Fruit fly (Drosophila melanogaster) whole organism, embryonic: ENCODE results near the gene CG14669.

Experiments
- Awh ChIP-seq: fragments of 200-800 bp; sonication (Bioruptor generic); IDR thresholded peaks from 2 replicates; pipeline ENCODE4, ENCODE4 v1.3.6; 2022; ENCODE audit warnings: missing biosample characterization, missing genetic modification characterization
- Bdp1 ChIP-seq: fragments of 200-800 bp; sonication (Bioruptor generic); optimal IDR thresholded peaks from 3 replicates; lab custom pipeline; 2016; ENCODE audit warnings: missing biosample characterization, missing genetic modification characterization
- C15 ChIP-seq: fragments of 200-800 bp; sonication (Bioruptor generic); IDR thresholded peaks from 3 replicates; pipeline ENCODE4 v1.3.6; 2022; ENCODE audit warnings: missing biosample characterization, missing genetic modification characterization
- CG10366 ChIP-seq: fragments of 200-800 bp; sonication (Bioruptor generic); IDR thresholded peaks from 2 replicates; pipeline ENCODE4 v1.3.6; 2022; ENCODE audit warnings: missing biosample characterization, missing genetic modification characterization
- CG10462 ChIP-seq: fragments of 200-800 bp; sonication (Bioruptor generic); optimal IDR thresholded peaks from 2 replicates; lab custom pipeline; 2016; ENCODE audit warnings: missing biosample characterization, missing genetic modification characterization
- CG12659 ChIP-seq: fragments of 200-800 bp; sonication (Bioruptor generic); optimal IDR thresholded peaks from 3 replicates; lab custom pipeline; 2017; ENCODE audit warnings: mild to moderate bottlenecking, missing biosample characterization, missing genetic modification reagents, missing genetic modification characterization
- CG12942 ChIP-seq: fragments of 200-800 bp; sonication (Bioruptor generic); optimal IDR thresholded peaks from 3 replicates; lab custom pipeline; 2016; ENCODE audit warnings: missing biosample characterization, missing genetic modification characterization
- CG13624 ChIP-seq: fragments of 200-800 bp; sonication (Bioruptor generic); optimal IDR thresholded peaks from 2 replicates; lab custom pipeline; 2016; ENCODE audit warnings: missing biosample characterization, missing genetic modification characterization
- CG15269 ChIP-seq: fragments of 200-800 bp; sonication (Bioruptor generic); optimal IDR thresholded peaks from 2 replicates; lab custom pipeline; 2018; ENCODE audit warnings: missing biosample characterization, mild to moderate bottlenecking, missing genetic modification characterization, moderate library complexity
- CG1602 ChIP-seq: fragments of 200-800 bp; sonication (Bioruptor generic); optimal IDR thresholded peaks from 3 replicates; lab custom pipeline; 2016; ENCODE audit warnings: missing biosample characterization, missing genetic modification characterization
- CG2199 ChIP-seq: fragments of 200-800 bp; sonication (Bioruptor generic); IDR thresholded peaks from 3 replicates; pipeline ENCODE4 v1.3.6; 2022; ENCODE audit warnings: missing biosample characterization, missing genetic modification characterization
- CG2712 ChIP-seq: fragments of 200-800 bp; optimal IDR thresholded peaks from 3 replicates; lab custom pipeline; 2019; ENCODE audit warnings: missing biosample characterization, mild to moderate bottlenecking, missing genetic modification characterization, moderate library complexity
- CG2889 ChIP-seq: fragments of 200-800 bp; sonication (Bioruptor generic); IDR thresholded peaks from 3 replicates; pipeline ENCODE4 v1.3.6; 2022; ENCODE audit warnings: missing biosample characterization, missing genetic modification characterization
- CG31388 ChIP-seq: fragments of 200-800 bp; sonication (Bioruptor generic); optimal IDR thresholded peaks from 2 replicates; lab custom pipeline; 2016; ENCODE audit warnings: missing biosample characterization, missing genetic modification characterization
- CG34376 ChIP-seq: fragments of 200-800 bp; sonication (Bioruptor generic); optimal IDR thresholded peaks from 2 replicates; lab custom pipeline; 2018; ENCODE audit warnings: missing biosample characterization, mild to moderate bottlenecking, missing genetic modification characterization
- CG34422 ChIP-seq: fragments of 200-800 bp; sonication (Bioruptor generic); IDR thresholded peaks from 3 replicates; pipeline ENCODE4 v1.3.6; 2022; ENCODE audit warnings: missing biosample characterization, missing genetic modification characterization
- CG3838 ChIP-seq: fragments of 200-800 bp; sonication (Bioruptor generic); optimal IDR thresholded peaks from 3 replicates; lab custom pipeline; 2016; ENCODE audit warnings: missing biosample characterization, missing genetic modification characterization
- CG6175 ChIP-seq: fragments of 200-800 bp; sonication (Bioruptor generic); IDR thresholded peaks from 3 replicates; pipeline ENCODE4 v1.3.6; 2022; ENCODE audit warnings: missing biosample characterization, missing genetic modification characterization
- CG6813 ChIP-seq: fragments of 200-800 bp; sonication (Bioruptor generic); optimal IDR thresholded peaks from 2 replicates; lab custom pipeline; 2017; ENCODE audit warnings: missing biosample characterization, missing genetic modification characterization, mild to moderate bottlenecking, moderate library complexity, missing genetic modification reagents
- CG7745 ChIP-seq: fragments of 200-800 bp; sonication (Bioruptor generic); optimal IDR thresholded peaks from 2 replicates; lab custom pipeline; 2018; ENCODE audit warnings: missing biosample characterization, mild to moderate bottlenecking, missing genetic modification characterization, moderate library complexity
- Hr78 ChIP-seq, 2 experiments: fragments of 200-800 bp in 1 of 2; fragments of >200 bp in 1 of 2; sonication (Bioruptor generic) in 1 of 2; optimal IDR thresholded peaks; 2 replicates each; lab custom pipeline; 2017 to 2019; ENCODE audit warnings: missing biosample characterization in 2 of 2, missing genetic modification characterization in 2 of 2, mild to moderate bottlenecking in 1 of 2, moderate library complexity in 1 of 2
- Lhr ChIP-seq: fragments of 200-800 bp; sonication (Bioruptor generic); optimal IDR thresholded peaks from 3 replicates; lab custom pipeline; 2017; ENCODE audit warnings: mild to moderate bottlenecking, missing biosample characterization, missing genetic modification reagents, missing genetic modification characterization
- Lpt ChIP-seq: fragments of >200 bp; optimal IDR thresholded peaks from 2 replicates; lab custom pipeline; 2018; ENCODE audit warnings: missing biosample characterization, missing genetic modification characterization
- Sin3A ChIP-seq: fragments of >200 bp; optimal IDR thresholded peaks from 2 replicates; lab custom pipeline; 2018
- TFAM ChIP-seq: fragments of 200-800 bp; sonication (Bioruptor generic); optimal IDR thresholded peaks from 2 replicates; lab custom pipeline; 2017; ENCODE audit warnings: missing biosample characterization, missing genetic modification characterization, inconsistent platforms
- abd-A ChIP-seq: fragments of 200-800 bp; sonication (Bioruptor generic); optimal IDR thresholded peaks from 3 replicates; lab custom pipeline; 2019; ENCODE audit warnings: missing biosample characterization, mild to moderate bottlenecking, missing genetic modification characterization, moderate library complexity
- bowl ChIP-seq: fragments of 200-800 bp; sonication (Bioruptor generic); IDR thresholded peaks from 2 replicates; pipeline ENCODE4 v1.3.6; 2022; ENCODE audit warnings: missing biosample characterization, missing genetic modification characterization
- bsh ChIP-seq, 2 experiments: fragments of 200-800 bp; sonication (Bioruptor generic); optimal IDR thresholded peaks; 2 replicates each; lab custom pipeline; 2017 to 2018; ENCODE audit warnings: mild to moderate bottlenecking in 2 of 2, missing biosample characterization in 2 of 2, missing genetic modification characterization in 2 of 2, moderate library complexity in 1 of 2
- dati ChIP-seq: fragments of 200-800 bp; sonication (Bioruptor generic); IDR thresholded peaks from 2 replicates; pipeline ENCODE4 v1.3.6; 2022; ENCODE audit warnings: missing biosample characterization, missing genetic modification characterization
- dmrt99B ChIP-seq: fragments of 200-800 bp; sonication (Bioruptor generic); optimal IDR thresholded peaks from 2 replicates; lab custom pipeline; 2018; ENCODE audit warnings: missing biosample characterization, mild to moderate bottlenecking, missing genetic modification characterization, moderate library complexity
- dpn ChIP-seq, 2 experiments: fragments of 200-800 bp; sonication (Bioruptor generic); optimal IDR thresholded peaks; 3 replicates each; lab custom pipeline; 2016; ENCODE audit warnings: missing biosample characterization in 2 of 2, missing genetic modification characterization in 2 of 2
- fd64A ChIP-seq: fragments of 200-800 bp; sonication (Bioruptor generic); optimal IDR thresholded peaks from 3 replicates; lab custom pipeline; 2018; ENCODE audit warnings: missing biosample characterization, mild to moderate bottlenecking, missing genetic modification characterization
- gro ChIP-seq: fragments of 200-800 bp; sonication (Bioruptor generic); optimal IDR thresholded peaks from 2 replicates; lab custom pipeline; 2016; ENCODE audit warnings: missing biosample characterization, missing genetic modification characterization
- gsb ChIP-seq: fragments of 200-800 bp; sonication (Bioruptor generic); IDR thresholded peaks from 2 replicates; pipeline ENCODE4 v1.3.6; 2022; ENCODE audit warnings: missing biosample characterization, missing genetic modification characterization
- h ChIP-seq: fragments of >200 bp; optimal IDR thresholded peaks from 2 replicates; lab custom pipeline; 2017
- hbn ChIP-seq: fragments of 200-800 bp; sonication (Bioruptor generic); IDR thresholded peaks from 2 replicates; pipeline ENCODE4 v1.3.6; 2022; ENCODE audit warnings: missing biosample characterization, missing genetic modification characterization; ENCODE audit not compliant: partially characterized antibody
- kay ChIP-seq: fragments of 200-800 bp; sonication (Bioruptor generic); optimal IDR thresholded peaks from 2 replicates; lab custom pipeline; 2016; ENCODE audit warnings: missing biosample characterization, missing genetic modification characterization
- klu ChIP-seq: fragments of 200-800 bp; sonication (Bioruptor generic); IDR thresholded peaks from 2 replicates; pipeline ENCODE4 v1.3.6; 2022; ENCODE audit warnings: missing biosample characterization, missing genetic modification characterization
- lov ChIP-seq, 2 experiments: fragments of 200-800 bp in 1 of 2; fragments of >200 bp in 1 of 2; sonication (Bioruptor generic) in 1 of 2; IDR thresholded peaks in 1 of 2; optimal IDR thresholded peaks in 1 of 2; 2 replicates in 1 of 2; 3 replicates in 1 of 2; pipeline versions ENCODE4 v1.3.6 to Lab custom; 2017 to 2022; ENCODE audit warnings: missing biosample characterization in 1 of 2, missing genetic modification characterization in 1 of 2
- nau ChIP-seq: fragments of 200-800 bp; sonication (Bioruptor generic); optimal IDR thresholded peaks from 3 replicates; lab custom pipeline; 2017; ENCODE audit warnings: missing biosample characterization, mild to moderate bottlenecking, missing genetic modification characterization, missing genetic modification reagents
- nerfin-1 ChIP-seq: fragments of 200-800 bp; sonication (Bioruptor generic); optimal IDR thresholded peaks from 3 replicates; lab custom pipeline; 2019; ENCODE audit warnings: missing biosample characterization, mild to moderate bottlenecking, missing genetic modification characterization, moderate library complexity
- nmo ChIP-seq: fragments of 200-800 bp; sonication (Bioruptor generic); optimal IDR thresholded peaks from 2 replicates; lab custom pipeline; 2018; ENCODE audit warnings: missing biosample characterization, mild to moderate bottlenecking, missing genetic modification characterization, moderate library complexity
- peb ChIP-seq: fragments of 200-800 bp; sonication (Bioruptor generic); IDR thresholded peaks from 2 replicates; pipeline ENCODE4 v1.3.6; 2022; ENCODE audit warnings: missing biosample characterization, missing genetic modification characterization
- ranshi ChIP-seq: fragments of 200-800 bp; sonication (Bioruptor generic); IDR thresholded peaks from 2 replicates; pipeline ENCODE4 v1.3.6; 2022; ENCODE audit warnings: missing biosample characterization, missing genetic modification characterization
- slp2 ChIP-seq: fragments of 200-800 bp; sonication (Bioruptor generic); optimal IDR thresholded peaks from 2 replicates; lab custom pipeline; 2016; ENCODE audit warnings: missing biosample characterization, missing genetic modification characterization
- sqz ChIP-seq: fragments of 200-800 bp; sonication (Bioruptor generic); optimal IDR thresholded peaks from 3 replicates; lab custom pipeline; 2018; ENCODE audit warnings: missing biosample characterization, mild to moderate bottlenecking, missing genetic modification characterization
- ssp ChIP-seq: fragments of 200-800 bp; sonication (Bioruptor generic); IDR thresholded peaks from 2 replicates; pipeline ENCODE4 v1.3.6; 2022; ENCODE audit warnings: missing biosample characterization, missing genetic modification characterization
- tap ChIP-seq: fragments of 200-800 bp; optimal IDR thresholded peaks from 3 replicates; lab custom pipeline; 2019; ENCODE audit warnings: missing biosample characterization, mild to moderate bottlenecking, missing genetic modification characterization, moderate library complexity
- toy ChIP-seq: fragments of 200-800 bp; sonication (Bioruptor generic); IDR thresholded peaks from 2 replicates; pipeline ENCODE4 v1.3.6; 2022; ENCODE audit warnings: missing biosample characterization, missing genetic modification characterization
- ttk ChIP-seq: fragments of 200-800 bp; sonication (Bioruptor generic); IDR thresholded peaks from 2 replicates; pipeline ENCODE4 v2.1.2; 2022; ENCODE audit warnings: missing biosample characterization, missing genetic modification characterization
- zen ChIP-seq: fragments of 200-800 bp; sonication (Bioruptor generic); optimal IDR thresholded peaks from 3 replicates; lab custom pipeline; 2018; ENCODE audit warnings: missing biosample characterization, mild to moderate bottlenecking, missing genetic modification characterization, moderate library complexity

The CG14669 gene

dm6 chr3R:5393742-5394391, 20.5 kb upstream of the CG14669 start, which contains the start of gene CG1172 (continued):
- peak; percentile 78 for TF ChIP-seq Lhr
- no peak for TF ChIP-seq nerfin-1 (tag; lab: Kevin White, UChicago)
- TF ChIP-seq kay (GFP tag; lab: Kevin White, UChicago) = no peak
- TF ChIP-seq gro (GFP tag; lab: Kevin White, UChicago) = no peak
- no peak for TF ChIP-seq gsb (GFP tag; lab: Robert Waterston, UW)
- peak in 1 of 2 experiments; percentile 72 for TF ChIP-seq Hr78 (GFP tag; optimal IDR thresholded peaks at IDR 0.05; lab: Kevin White, UChicago)
- TF ChIP-seq CG12942 = no peak
- TF ChIP-seq fd64A (GFP tag; lab: Kevin White, UChicago) = no peak
- TF ChIP-seq peb (GFP tag; lab: Robert Waterston, UW) = no peak
- no peak for TF ChIP-seq h (lab: Kevin White, UChicago)
- TF ChIP-seq dpn (GFP tag; optimal IDR thresholded peaks at IDR 0.05; lab: Kevin White, UChicago) = peak in 1 of 2 experiments; percentile 3
- TF ChIP-seq ssp (GFP tag; lab: Robert Waterston, UW) = no peak
- TF ChIP-seq CG6813 (GFP tag; lab: Kevin White, UChicago) = no peak
- TF ChIP-seq nmo (GFP tag; lab: Kevin White, UChicago) = peak; percentile 49
- TF ChIP-seq sqz = no peak
- peak; percentile 19 for TF ChIP-seq CG34376
- no peak for TF ChIP-seq Bdp1
- TF ChIP-seq CG1602 (GFP tag; lab: Kevin White, UChicago) = no peak
- TF ChIP-seq CG2889 (GFP tag; lab: Robert Waterston, UW) = no peak
- TF ChIP-seq C15 (GFP tag; lab: Robert Waterston, UW) = no peak
- TF ChIP-seq nau (GFP tag; lab: Kevin White, UChicago) = no peak
- TF ChIP-seq CG31388 (GFP tag; lab: Kevin White, UChicago) = no peak
- no peak for TF ChIP-seq dmrt99B
- no peak for TF ChIP-seq CG10462
- TF ChIP-seq Lpt = no peak
- no peak for TF ChIP-seq CG3838 (GFP tag; lab: Kevin White, UChicago)
- no peak for TF ChIP-seq toy (GFP tag; lab: Robert Waterston, UW)
- TF ChIP-seq CG2199 (GFP tag; lab: Robert Waterston, UW) = no peak
- TF ChIP-seq Sin3A (lab: Kevin White, UChicago) = peak; percentile 12
- TF ChIP-seq dati = no peak
- peak; percentile 27 for TF ChIP-seq CG13624 (GFP tag; lab: Kevin White, UChicago)
- TF ChIP-seq ranshi = no peak
- TF ChIP-seq CG12659 (GFP tag; lab: Kevin White, UChicago) = peak; percentile 76
- TF ChIP-seq CG34422 (GFP tag; lab: Robert Waterston, UW) = no peak; the same call in 2 of the 3 replicates
- no peak for TF ChIP-seq TFAM (GFP tag; lab: Kevin White, UChicago)
- peak; percentile 79 for TF ChIP-seq hbn
- TF ChIP-seq ttk (GFP tag; lab: Robert Waterston, UW) = no peak
- TF ChIP-seq klu = no peak
- TF ChIP-seq CG10366 (GFP tag; lab: Robert Waterston, UW) = no peak
- TF ChIP-seq Awh (GFP tag; lab: Robert Waterston, UW) = no peak
- no peak for TF ChIP-seq bowl (GFP tag; lab: Robert Waterston, UW)
- peak; percentile 1 for TF ChIP-seq CG15269 (tag; lab: Kevin White, UChicago)
- TF ChIP-seq CG6175 (GFP tag; lab: Robert Waterston, UW) = no peak
- no peak for TF ChIP-seq CG2712
- no peak for TF ChIP-seq tap (tag; lab: Kevin White, UChicago)
- no peak for TF ChIP-seq abd-A (tag; lab: Kevin White, UChicago)
- TF ChIP-seq CG7745 (tag; lab: Kevin White, UChicago) = no peak
- no peak for TF ChIP-seq bsh (GFP tag; optimal IDR thresholded peaks at IDR 0.05; lab: Kevin White, UChicago)
- TF ChIP-seq lov (optimal IDR thresholded peaks at IDR 0.05; lab: Kevin White, UChicago) = no peak
- no peak for TF ChIP-seq lov (GFP tag; IDR thresholded peaks at IDR 0.05; lab: Robert Waterston, UW)
- no peak for TF ChIP-seq slp2
- TF ChIP-seq zen = peak; percentile 44
